Fruit fly (Drosophila melanogaster) whole organism, embryonic: ENCODE results near the gene CG5103.

Experiments used
- Awh ChIP-seq: fragments of 200-800 bp; sonication (Bioruptor generic); IDR thresholded peaks from 2 replicates; pipeline ENCODE4, ENCODE4 v1.3.6; 2022; ENCODE audit warnings: missing biosample characterization, missing genetic modification characterization
- Blimp-1 ChIP-seq: fragments of 200-800 bp; sonication (Bioruptor generic); optimal IDR thresholded peaks from 3 replicates; lab custom pipeline; 2018; ENCODE audit warnings: missing biosample characterization, missing genetic modification characterization, mild to moderate bottlenecking, moderate library complexity, missing genetic modification reagents
- Bteb2 ChIP-seq: fragments of 200-800 bp; sonication (Bioruptor generic); optimal IDR thresholded peaks from 2 replicates; lab custom pipeline; 2016; ENCODE audit warnings: missing biosample characterization, missing genetic modification characterization
- CG11093 ChIP-seq: fragments of 200-800 bp; sonication (Bioruptor generic); IDR thresholded peaks from 3 replicates; pipeline ENCODE4 v1.3.6; 2022; ENCODE audit warnings: missing biosample characterization, missing genetic modification characterization
- CG1233 ChIP-seq: fragments of 200-800 bp; sonication (Bioruptor generic); optimal IDR thresholded peaks from 4 replicates; lab custom pipeline; 2018; ENCODE audit warnings: missing biosample characterization, mild to moderate bottlenecking, missing genetic modification characterization
- CG13894 ChIP-seq: fragments of 200-800 bp; sonication (Bioruptor generic); optimal IDR thresholded peaks from 3 replicates; lab custom pipeline; 2018; ENCODE audit warnings: missing biosample characterization, mild to moderate bottlenecking, missing genetic modification characterization, moderate library complexity
- CG17612 ChIP-seq: fragments of 200-800 bp; sonication (Bioruptor generic); IDR thresholded peaks from 2 replicates; pipeline ENCODE4 v1.3.6; 2022; ENCODE audit warnings: missing biosample characterization, missing genetic modification characterization
- CG1832 ChIP-seq: fragments of 200-800 bp; sonication (Bioruptor generic); optimal IDR thresholded peaks from 2 replicates; lab custom pipeline; 2017; ENCODE audit warnings: missing biosample characterization, mild to moderate bottlenecking, missing genetic modification characterization, inconsistent platforms
- CG18476 ChIP-seq: fragments of 200-800 bp; sonication (Bioruptor generic); optimal IDR thresholded peaks from 2 replicates; lab custom pipeline; 2016; ENCODE audit warnings: missing biosample characterization, mild to moderate bottlenecking, missing genetic modification characterization
- CG2199 ChIP-seq: fragments of 200-800 bp; sonication (Bioruptor generic); IDR thresholded peaks from 3 replicates; pipeline ENCODE4 v1.3.6; 2022; ENCODE audit warnings: missing biosample characterization, missing genetic modification characterization
- CG2678 ChIP-seq: fragments of 200-800 bp; sonication (Bioruptor generic); optimal IDR thresholded peaks from 3 replicates; lab custom pipeline; 2019; ENCODE audit warnings: missing biosample characterization, mild to moderate bottlenecking, missing genetic modification characterization, moderate library complexity
- CG31224 ChIP-seq: fragments of 200-800 bp; sonication (Bioruptor generic); IDR thresholded peaks from 2 replicates; pipeline ENCODE4 v1.3.6; 2022; ENCODE audit warnings: missing biosample characterization, missing genetic modification characterization
- CG32772 ChIP-seq: fragments of 200-800 bp; sonication (Bioruptor generic); IDR thresholded peaks from 2 replicates; pipeline ENCODE4 v1.3.6; 2022; ENCODE audit warnings: missing biosample characterization, missing genetic modification characterization
- CG43689 ChIP-seq: fragments of 200-800 bp; sonication (Bioruptor generic); IDR thresholded peaks from 2 replicates; pipeline ENCODE4 v1.3.6; 2022; ENCODE audit warnings: missing biosample characterization, missing genetic modification characterization
- CG4404 ChIP-seq: fragments of 200-800 bp; sonication (Bioruptor generic); IDR thresholded peaks from 2 replicates; pipeline ENCODE4 v1.3.6; 2022; ENCODE audit warnings: missing biosample characterization, missing genetic modification characterization
- CG5180 ChIP-seq: fragments of 200-800 bp; sonication (Bioruptor generic); optimal IDR thresholded peaks from 3 replicates; lab custom pipeline; 2017; ENCODE audit warnings: missing biosample characterization, missing genetic modification characterization, mild to moderate bottlenecking, moderate library complexity, missing genetic modification reagents
- CG8359 ChIP-seq: fragments of 200-800 bp; sonication (Bioruptor generic); optimal IDR thresholded peaks from 2 replicates; lab custom pipeline; 2017; ENCODE audit warnings: missing biosample characterization, mild to moderate bottlenecking, missing genetic modification characterization, borderline replicate concordance
- Chrac-16 ChIP-seq: fragments of 200-800 bp; sonication (Bioruptor generic); optimal IDR thresholded peaks from 3 replicates; lab custom pipeline; 2016; ENCODE audit warnings: missing biosample characterization, missing genetic modification characterization
- CkIIα-i1 ChIP-seq: fragments of 200-800 bp; sonication (Bioruptor generic); IDR thresholded peaks from 2 replicates; pipeline ENCODE4 v1.3.6; 2022; ENCODE audit warnings: missing biosample characterization, missing genetic modification characterization
- CoRest ChIP-seq: fragments of 200-800 bp; sonication (Bioruptor generic); optimal IDR thresholded peaks from 3 replicates; lab custom pipeline; 2018; ENCODE audit warnings: missing biosample characterization, mild to moderate bottlenecking, missing genetic modification characterization, moderate library complexity
- CrebB ChIP-seq: fragments of 200-800 bp; sonication (Bioruptor generic); optimal IDR thresholded peaks from 3 replicates; lab custom pipeline; 2018; ENCODE audit warnings: missing biosample characterization, mild to moderate bottlenecking, missing genetic modification characterization
- D19A ChIP-seq: fragments of 200-800 bp; optimal IDR thresholded peaks from 3 replicates; lab custom pipeline; 2019; ENCODE audit warnings: missing biosample characterization, mild to moderate bottlenecking, missing genetic modification characterization, moderate library complexity
- Hand ChIP-seq: fragments of 200-800 bp; sonication (Bioruptor generic); optimal IDR thresholded peaks from 2 replicates; lab custom pipeline; 2017; ENCODE audit warnings: mild to moderate bottlenecking, missing biosample characterization, missing genetic modification reagents, missing genetic modification characterization
- Hey ChIP-seq: fragments of 200-800 bp; sonication (Bioruptor generic); optimal IDR thresholded peaks from 3 replicates; lab custom pipeline; 2018; ENCODE audit warnings: missing biosample characterization, mild to moderate bottlenecking, missing genetic modification characterization
- HmgD ChIP-seq: fragments of 200-800 bp; sonication (Bioruptor generic); optimal IDR thresholded peaks from 3 replicates; lab custom pipeline; 2016; ENCODE audit warnings: missing biosample characterization, missing genetic modification characterization
- Hmx ChIP-seq: fragments of 200-800 bp; sonication (Bioruptor generic); optimal IDR thresholded peaks from 2 replicates; lab custom pipeline; 2016; ENCODE audit warnings: missing biosample characterization, missing genetic modification characterization
- Kr ChIP-seq: fragments of 200-800 bp; sonication (Bioruptor generic); optimal IDR thresholded peaks from 2 replicates; lab custom pipeline; 2017; ENCODE audit warnings: missing biosample characterization, mild to moderate bottlenecking, missing genetic modification characterization
- abd-A ChIP-seq: fragments of 200-800 bp; sonication (Bioruptor generic); optimal IDR thresholded peaks from 3 replicates; lab custom pipeline; 2019; ENCODE audit warnings: missing biosample characterization, mild to moderate bottlenecking, missing genetic modification characterization, moderate library complexity
- ap ChIP-seq: fragments of 200-800 bp; sonication (Bioruptor generic); IDR thresholded peaks from 2 replicates; pipeline ENCODE4 v1.3.6; 2022; ENCODE audit warnings: missing biosample characterization, missing genetic modification characterization
- ara ChIP-seq: fragments of 200-800 bp; sonication (Bioruptor generic); IDR thresholded peaks from 2 replicates; pipeline ENCODE4 v1.3.6; 2022; ENCODE audit warnings: missing biosample characterization, missing genetic modification characterization
- bbx ChIP-seq: fragments of 200-800 bp; sonication (Bioruptor generic); IDR thresholded peaks from 2 replicates; pipeline ENCODE4 v1.3.6; 2022; ENCODE audit warnings: missing biosample characterization, missing genetic modification characterization; ENCODE audit not compliant: partially characterized antibody
- bsh ChIP-seq, 2 experiments: fragments of 200-800 bp; sonication (Bioruptor generic); optimal IDR thresholded peaks; 2 replicates each; lab custom pipeline; 2017 to 2018; ENCODE audit warnings: mild to moderate bottlenecking in 2 of 2, missing biosample characterization in 2 of 2, missing genetic modification characterization in 2 of 2, moderate library complexity in 1 of 2
- dimm ChIP-seq: fragments of 200-800 bp; sonication (Bioruptor generic); IDR thresholded peaks from 2 replicates; pipeline ENCODE4 v1.3.6; 2022; ENCODE audit warnings: missing biosample characterization, missing genetic modification characterization
- dm ChIP-seq: fragments of 200-800 bp; sonication (Bioruptor generic); optimal IDR thresholded peaks from 3 replicates; lab custom pipeline; 2016; ENCODE audit warnings: missing biosample characterization, missing genetic modification characterization
- fru ChIP-seq: fragments of >200 bp; optimal IDR thresholded peaks from 2 replicates; lab custom pipeline; 2017
- gem ChIP-seq: fragments of 200-800 bp; sonication (Bioruptor generic); optimal IDR thresholded peaks from 2 replicates; lab custom pipeline; 2019; ENCODE audit warnings: missing biosample characterization, mild to moderate bottlenecking, missing genetic modification characterization, moderate library complexity
- hth ChIP-seq: fragments of >200 bp; optimal IDR thresholded peaks from 2 replicates; lab custom pipeline; 2017; ENCODE audit warnings: inconsistent platforms
- kah ChIP-seq: fragments of 200-800 bp; sonication (Bioruptor generic); optimal IDR thresholded peaks from 2 replicates; lab custom pipeline; 2018; ENCODE audit warnings: missing biosample characterization, mild to moderate bottlenecking, missing genetic modification characterization
- nerfin-1 ChIP-seq: fragments of 200-800 bp; sonication (Bioruptor generic); optimal IDR thresholded peaks from 3 replicates; lab custom pipeline; 2019; ENCODE audit warnings: missing biosample characterization, mild to moderate bottlenecking, missing genetic modification characterization, moderate library complexity
- oc ChIP-seq: fragments of 200-800 bp; sonication (Bioruptor generic); optimal IDR thresholded peaks from 2 replicates; lab custom pipeline; 2018; ENCODE audit warnings: missing biosample characterization, mild to moderate bottlenecking, missing genetic modification characterization, moderate library complexity
- pita ChIP-seq: fragments of 200-800 bp; sonication (Bioruptor generic); optimal IDR thresholded peaks from 2 replicates; lab custom pipeline; 2017; ENCODE audit warnings: missing biosample characterization, mild to moderate bottlenecking, missing genetic modification characterization
- pnt ChIP-seq: fragments of 200-800 bp; sonication (Bioruptor generic); optimal IDR thresholded peaks from 3 replicates; lab custom pipeline; 2016; ENCODE audit warnings: missing biosample characterization, missing genetic modification characterization
- sens ChIP-seq: fragments of 200-800 bp; sonication (Bioruptor generic); peaks from one replicate; lab custom pipeline; 2016; ENCODE audit warnings: missing biosample characterization, missing genetic modification characterization
- tll ChIP-seq, 2 experiments: fragments of 200-800 bp in 1 of 2; fragments of >200 bp in 1 of 2; sonication (Bioruptor generic) in 1 of 2; optimal IDR thresholded peaks; 2 replicates each; lab custom pipeline; 2017 to 2019; ENCODE audit warnings: missing biosample characterization in 2 of 2, missing genetic modification characterization in 2 of 2, mild to moderate bottlenecking in 1 of 2, moderate library complexity in 1 of 2
- tna ChIP-seq: fragments of 200-800 bp; sonication (Bioruptor generic); IDR thresholded peaks from 2 replicates; pipeline ENCODE4 v1.3.6; 2022; ENCODE audit warnings: missing biosample characterization, missing genetic modification characterization; ENCODE audit not compliant: partially characterized antibody
- twi ChIP-seq: fragments of 200-800 bp; optimal IDR thresholded peaks from 2 replicates; lab custom pipeline; 2019; ENCODE audit warnings: missing biosample characterization, mild to moderate bottlenecking, missing genetic modification characterization, moderate library complexity
- vnd ChIP-seq: fragments of 200-800 bp; sonication (Bioruptor generic); IDR thresholded peaks from 3 replicates; pipeline ENCODE4 v1.3.6; 2022; ENCODE audit warnings: missing biosample characterization, missing genetic modification characterization; ENCODE audit not compliant: partially characterized antibody
- vvl ChIP-seq: fragments of 200-800 bp; sonication (Bioruptor generic); IDR thresholded peaks from 2 replicates; pipeline ENCODE4 v1.3.6; 2022; ENCODE audit warnings: missing biosample characterization, missing genetic modification characterization
- yki ChIP-seq: fragments of >200 bp; optimal IDR thresholded peaks from 3 replicates; lab custom pipeline; 2018
- z ChIP-seq: fragments of 200-800 bp; sonication (Bioruptor generic); IDR thresholded peaks from 3 replicates; pipeline ENCODE4 v1.3.6; 2022; ENCODE audit warnings: missing biosample characterization, missing genetic modification characterization

CG5103 gene

dm6 chr3L:18266462-18266861, 27.6 kb downstream of the CG5103 start:
- 0 out of 3 replicates have a peak, but pooled peaks have one; percentile 50 for TF ChIP-seq CG2199
- peak; percentile 49 for TF ChIP-seq abd-A (tag; lab: Kevin White, UChicago)
- TF ChIP-seq Awh (GFP tag; lab: Robert Waterston, UW), result 0 out of 2 replicates have a peak, but pooled peaks have one; percentile 27
- peak; percentile 57 for TF ChIP-seq twi (tag; lab: Kevin White, UChicago)
- no peak for TF ChIP-seq ara (GFP tag; lab: Robert Waterston, UW)
- peak; percentile 20 for TF ChIP-seq sens
- no peak for TF ChIP-seq tna
- peak; percentile 18; the same call in 1 of the 2 replicates for TF ChIP-seq vvl (GFP tag; lab: Robert Waterston, UW)
- no peak for TF ChIP-seq CG32772 (GFP tag; lab: Robert Waterston, UW)
- TF ChIP-seq oc (tag; lab: Kevin White, UChicago), result peak; percentile 63

dm6 chr3L:18265543-18265942, 28.5 kb downstream of the CG5103 start:
- TF ChIP-seq CG1832 (GFP tag; lab: Kevin White, UChicago) (no peak), fru (lab: Kevin White, UChicago) (no peak), pita (GFP tag; lab: Kevin White, UChicago) (no peak), ap (no peak), tll (GFP tag; optimal IDR thresholded peaks at IDR 0.05; lab: Kevin White, UChicago) (no peak), z (no peak), kah (GFP tag; lab: Kevin White, UChicago) (no peak), HmgD (GFP tag; lab: Kevin White, UChicago) (no peak), CG4404 (no peak), pnt (GFP tag; lab: Kevin White, UChicago) (no peak), CrebB (tag; lab: Kevin White, UChicago) (no peak), CG1233 (GFP tag; lab: Kevin White, UChicago) (no peak), CG18476 (GFP tag; lab: Kevin White, UChicago) (no peak), CG8359 (GFP tag; lab: Kevin White, UChicago) (no peak), Hey (no peak), CG13894 (peak; percentile 97), dimm (GFP tag; lab: Robert Waterston, UW) (no peak), yki (no peak), nerfin-1 (tag; lab: Kevin White, UChicago) (peak; percentile 4), dm (GFP tag; lab: Kevin White, UChicago) (no peak), oc (tag; lab: Kevin White, UChicago) (peak; percentile 21), CG11093 (GFP tag; lab: Robert Waterston, UW) (no peak), hth (lab: Kevin White, UChicago) (no peak), CG2199 (0 out of 3 replicates have a peak, but pooled peaks have one; percentile 25), Hand (no peak), CG43689 (GFP tag; lab: Robert Waterston, UW) (no peak), Bteb2 (GFP tag; lab: Kevin White, UChicago) (no peak)
- TF ChIP-seq, all 482 proteins: peak for 4

DNA sequence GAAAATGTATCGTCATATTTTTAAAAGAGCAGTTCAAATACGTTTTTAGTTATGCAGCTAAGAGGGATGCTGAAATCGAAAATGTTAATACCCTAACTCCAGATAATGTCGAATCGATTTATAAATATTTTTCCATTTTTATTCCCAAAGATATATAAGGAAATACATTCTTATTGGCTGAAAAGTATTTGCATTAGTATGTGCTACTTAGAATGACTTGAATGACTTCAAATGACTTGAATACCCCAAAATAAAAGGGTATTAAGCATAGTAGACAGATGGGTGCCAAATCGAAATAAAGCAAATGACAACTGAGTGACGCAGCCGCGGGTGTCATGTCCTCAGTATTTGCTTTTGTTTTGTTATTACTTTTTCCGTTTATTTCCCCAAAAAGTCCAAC, 35.3 kb downstream of the CG5103 start:
- TF ChIP-seq D19A, result peak; percentile 83
- TF ChIP-seq CG2678, result no peak
- TF ChIP-seq Blimp-1, result peak; percentile 19
- TF ChIP-seq CrebB (tag; lab: Kevin White, UChicago), result no peak
- no peak for TF ChIP-seq Chrac-16 (GFP tag; lab: Kevin White, UChicago)
- TF ChIP-seq CoRest (tag; lab: Kevin White, UChicago), result no peak
- peak in 1 of 2 experiments; percentile 8 for TF ChIP-seq bsh (GFP tag; optimal IDR thresholded peaks at IDR 0.05; lab: Kevin White, UChicago)
- no peak for TF ChIP-seq bbx (GFP tag; lab: Robert Waterston, UW)
- TF ChIP-seq CG17612 (GFP tag; lab: Robert Waterston, UW), result no peak
- TF ChIP-seq CG5180, result no peak
- TF ChIP-seq CG31224 (GFP tag; lab: Robert Waterston, UW), result no peak
- TF ChIP-seq vnd (GFP tag; lab: Robert Waterston, UW), result no peak
- no peak for TF ChIP-seq Hmx (GFP tag; lab: Kevin White, UChicago)
- peak; percentile 20 for TF ChIP-seq gem (tag; lab: Kevin White, UChicago)
- TF ChIP-seq CkIIα-i1 (GFP tag; lab: Robert Waterston, UW), result no peak
- TF ChIP-seq Kr (GFP tag; lab: Kevin White, UChicago), result no peak
- TF ChIP-seq sens, result peak; percentile 72
